Worm (Caenorhabditis elegans) whole organism, midembryonic: Measurements from ENCODE around the gene B0222.11.

Experiments
- cog-1 ChIP-seq: sonication (generic microtip); optimal IDR thresholded peaks from 2 replicates; lab custom pipeline; 2016; ENCODE audit warnings: missing genetic modification characterization, missing compliant biosample characterization
- ref-1 ChIP-seq: fragments of 200-800 bp; sonication (Bioruptor generic); conservative IDR thresholded peaks from 2 replicates; pipeline ENCODE4 v1.3.6; 2022; ENCODE audit warnings: missing genetic modification reagents, missing genetic modification characterization, missing compliant biosample characterization
- ztf-23 ChIP-seq: fragments of 200-800 bp; sonication (Bioruptor generic); IDR thresholded peaks from 2 replicates; pipeline ENCODE4 v1.3.6; 2022; ENCODE audit warnings: missing genetic modification reagents, missing genetic modification characterization, missing compliant biosample characterization

The B0222.11 gene

ce11 chrV:9122004-9122403, 46.0 kb downstream of the B0222.11 start, which contains the start of gene F21C10.13:
TSS of gene F21C10.13 (plus strand) at chrV:9122304.
- TF ChIP-seq cog-1 (tag; lab: Kevin White, UChicago) (no peak), ref-1 (GFP tag; lab: Robert Waterston, UW) (no peak), ztf-23 (GFP tag; lab: Robert Waterston, UW) (no peak)
